Worm (Caenorhabditis elegans) whole organism, young adult: ENCODE results near the gene hrg-7.

Experiments
- B0261.1 ChIP-seq: sonication (generic microtip); optimal IDR thresholded peaks from 2 replicates; lab custom pipeline; 2016; ENCODE audit warnings: mild to moderate bottlenecking, missing genetic modification characterization, moderate library complexity, missing compliant biosample characterization
- B0336.3 ChIP-seq: fragments of 200-800 bp; sonication (Bioruptor generic); IDR thresholded peaks from 2 replicates; pipeline ENCODE4 v1.3.6; 2022; ENCODE audit warnings: missing genetic modification characterization, missing compliant biosample characterization
- F23B12.7 ChIP-seq: sonication (generic microtip); optimal IDR thresholded peaks from 2 replicates; lab custom pipeline; 2017; ENCODE audit warnings: missing genetic modification characterization, mild to moderate bottlenecking, missing compliant biosample characterization, antibody characterized with exemption, moderate library complexity; ENCODE audit not compliant: insufficient read depth
- F37B4.10 ChIP-seq: fragments of 200-800 bp; sonication (Bioruptor generic); IDR thresholded peaks from 2 replicates; pipeline ENCODE4 v1.3.6; 2022; ENCODE audit warnings: missing genetic modification characterization, missing compliant biosample characterization
- F49E8.2 ChIP-seq: sonication (generic microtip); optimal IDR thresholded peaks from 3 replicates; lab custom pipeline; 2017; ENCODE audit warnings: missing genetic modification characterization, mild to moderate bottlenecking, missing compliant biosample characterization, antibody characterized with exemption, moderate library complexity; ENCODE audit not compliant: insufficient read depth
- F52B5.7 ChIP-seq: sonication (generic microtip); optimal IDR thresholded peaks from 2 replicates; lab custom pipeline; 2016; ENCODE audit warnings: mild to moderate bottlenecking, missing genetic modification characterization, missing compliant biosample characterization
- F57C9.4 ChIP-seq: sonication (generic microtip); optimal IDR thresholded peaks from 2 replicates; lab custom pipeline; 2017; ENCODE audit warnings: mild to moderate bottlenecking, missing genetic modification characterization, missing compliant biosample characterization
- ZK185.1 ChIP-seq: sonication (generic microtip); optimal IDR thresholded peaks from 2 replicates; lab custom pipeline; 2016; ENCODE audit warnings: mild to moderate bottlenecking, missing genetic modification characterization, missing compliant biosample characterization; ENCODE audit not compliant: poor library complexity, severe bottlenecking
- akir-1 ChIP-seq: fragments of 200-800 bp; sonication (Bioruptor generic); optimal IDR thresholded peaks from 2 replicates; lab custom pipeline; 2018; ENCODE audit warnings: mild to moderate bottlenecking, missing genetic modification characterization, moderate library complexity, missing compliant biosample characterization
- bed-2 ChIP-seq: fragments of 200-800 bp; sonication (Bioruptor generic); IDR thresholded peaks from 2 replicates; pipeline ENCODE4 v1.3.6; 2022; ENCODE audit warnings: missing genetic modification reagents, missing genetic modification characterization, missing compliant biosample characterization
- ccch-3 ChIP-seq: fragments of 200-800 bp; sonication (Bioruptor generic); optimal IDR thresholded peaks from 2 replicates; lab custom pipeline; 2018; ENCODE audit warnings: mild to moderate bottlenecking, missing genetic modification characterization, missing compliant biosample characterization
- cebp-1 ChIP-seq, 2 experiments: fragments of 200-800 bp in 1 of 2; sonication (Bioruptor generic) in 1 of 2; sonication (generic microtip) in 1 of 2; IDR thresholded peaks in 1 of 2; optimal IDR thresholded peaks in 1 of 2; 2 replicates each; pipeline versions ENCODE4 v1.3.6 to Lab custom; 2017 to 2022; ENCODE audit warnings: missing compliant biosample characterization in 2 of 2, missing genetic modification characterization in 2 of 2, mild to moderate bottlenecking in 1 of 2, missing genetic modification reagents in 1 of 2, moderate library complexity in 1 of 2
- cebp-2 ChIP-seq: fragments of 200-800 bp; sonication (Bioruptor generic); IDR thresholded peaks from 2 replicates; pipeline ENCODE4 v1.3.6; 2022; ENCODE audit warnings: missing genetic modification characterization, missing compliant biosample characterization
- ceh-91 ChIP-seq: fragments of 200-800 bp; sonication (Bioruptor generic); IDR thresholded peaks from 2 replicates; pipeline ENCODE4 v1.3.6; 2022; ENCODE audit warnings: missing genetic modification reagents, missing genetic modification characterization, missing compliant biosample characterization
- chd-7 ChIP-seq: sonication (generic microtip); optimal IDR thresholded peaks from 2 replicates; lab custom pipeline; 2016; ENCODE audit warnings: mild to moderate bottlenecking, missing genetic modification characterization, moderate library complexity, missing compliant biosample characterization
- die-1 ChIP-seq: sonication (generic microtip); optimal IDR thresholded peaks from 2 replicates; lab custom pipeline; 2016; ENCODE audit warnings: missing genotype, mild to moderate bottlenecking, missing genetic modification characterization, missing compliant biosample characterization
- dox-1 ChIP-seq: fragments of 200-800 bp; sonication (Bioruptor generic); IDR thresholded peaks from 2 replicates; pipeline ENCODE4 v1.3.6; 2022; ENCODE audit warnings: missing genetic modification reagents, missing genetic modification characterization, missing compliant biosample characterization
- ets-4 ChIP-seq: fragments of 200-800 bp; sonication (Bioruptor generic); optimal IDR thresholded peaks from 2 replicates; lab custom pipeline; 2018; ENCODE audit warnings: mild to moderate bottlenecking, missing genetic modification characterization, missing compliant biosample characterization
- fkh-3 ChIP-seq: sonication (generic microtip); optimal IDR thresholded peaks from 2 replicates; lab custom pipeline; 2016; ENCODE audit warnings: mild to moderate bottlenecking, missing genetic modification characterization, missing compliant biosample characterization
- gei-17 ChIP-seq: fragments of 200-800 bp; sonication (Bioruptor generic); optimal IDR thresholded peaks from 2 replicates; lab custom pipeline; 2018; ENCODE audit warnings: mild to moderate bottlenecking, missing genetic modification characterization, missing compliant biosample characterization
- lag-1 ChIP-seq: fragments of 200-800 bp; sonication (Bioruptor generic); IDR thresholded peaks from 2 replicates; pipeline ENCODE4 v1.3.6; 2022; ENCODE audit warnings: missing genetic modification reagents, missing genetic modification characterization, missing compliant biosample characterization
- let-607 ChIP-seq, 2 experiments: fragments of 200-800 bp in 1 of 2; sonication (Bioruptor generic) in 1 of 2; sonication (generic microtip) in 1 of 2; optimal IDR thresholded peaks; 2 replicates each; lab custom pipeline; 2016 to 2018; ENCODE audit warnings: mild to moderate bottlenecking in 2 of 2, missing compliant biosample characterization in 2 of 2, missing genetic modification characterization in 2 of 2, moderate library complexity in 2 of 2, missing genotype in 1 of 2
- lin-35 ChIP-seq, 3 experiments: fragments of 150-350 bp in 2 of 3; sonication (generic microtip) in 1 of 3; optimal IDR thresholded peaks; 2 replicates each; lab custom pipeline; 2014 to 2018; ENCODE audit warnings: missing biosample characterization in 3 of 3, missing genetic modification characterization in 3 of 3, missing genetic modification reagents in 3 of 3
- lin-40 ChIP-seq: sonication (generic microtip); optimal IDR thresholded peaks from 2 replicates; lab custom pipeline; 2016; ENCODE audit warnings: missing genetic modification characterization, mild to moderate bottlenecking, missing compliant biosample characterization, missing genotype, missing genetic modification reagents
- lin-54 ChIP-seq: fragments of 200-800 bp; sonication (Bioruptor generic); optimal IDR thresholded peaks from 2 replicates; lab custom pipeline; 2018; ENCODE audit warnings: mild to moderate bottlenecking, missing genetic modification characterization, missing compliant biosample characterization
- madf-6 ChIP-seq: fragments of 200-800 bp; sonication (Bioruptor generic); IDR thresholded peaks from 2 replicates; pipeline ENCODE4 v1.3.6; 2022; ENCODE audit warnings: missing genetic modification reagents, missing genetic modification characterization, missing compliant biosample characterization
- mel-28 ChIP-seq: sonication (generic microtip); optimal IDR thresholded peaks from 2 replicates; lab custom pipeline; 2016; ENCODE audit warnings: borderline replicate concordance, mild to moderate bottlenecking, missing genetic modification characterization, missing compliant biosample characterization
- mes-4 ChIP-seq: sonication (generic microtip); optimal IDR thresholded peaks from 2 replicates; lab custom pipeline; 2016; ENCODE audit warnings: missing genotype, missing genetic modification characterization, missing compliant biosample characterization
- nfyb-1 ChIP-seq: fragments of 200-800 bp; sonication (Bioruptor generic); IDR thresholded peaks from 2 replicates; pipeline ENCODE4 v1.3.6; 2022; ENCODE audit warnings: missing genetic modification reagents, missing genetic modification characterization, missing compliant biosample characterization
- nhr-179 ChIP-seq: sonication (generic microtip); optimal IDR thresholded peaks from 2 replicates; lab custom pipeline; 2016; ENCODE audit warnings: mild to moderate bottlenecking, missing genetic modification characterization, missing compliant biosample characterization
- nhr-27 ChIP-seq: fragments of 200-800 bp; sonication (Bioruptor generic); optimal IDR thresholded peaks from 2 replicates; lab custom pipeline; 2018; ENCODE audit warnings: mild to moderate bottlenecking, missing genetic modification characterization, moderate library complexity, missing compliant biosample characterization
- nhr-80 ChIP-seq: sonication (generic microtip); optimal IDR thresholded peaks from 2 replicates; lab custom pipeline; 2016; ENCODE audit warnings: missing genetic modification characterization, missing compliant biosample characterization
- nhr-90 ChIP-seq: sonication (generic microtip); optimal IDR thresholded peaks from 2 replicates; lab custom pipeline; 2016; ENCODE audit warnings: missing genotype, mild to moderate bottlenecking, missing genetic modification characterization, missing compliant biosample characterization
- pha-4 ChIP-seq: fragments of 150-350 bp; sonication (generic microtip); optimal IDR thresholded peaks from 2 replicates; lab custom pipeline; 2014; ENCODE audit warnings: missing biosample characterization, missing genetic modification reagents, missing genetic modification characterization
- sea-2 ChIP-seq: fragments of 200-800 bp; sonication (Bioruptor generic); IDR thresholded peaks from 2 replicates; pipeline ENCODE4 v1.3.6; 2022; ENCODE audit warnings: missing genetic modification characterization, missing compliant biosample characterization
- somi-1 ChIP-seq: fragments of 200-800 bp; sonication (Bioruptor generic); optimal IDR thresholded peaks from 2 replicates; lab custom pipeline; 2018; ENCODE audit warnings: mild to moderate bottlenecking, missing genetic modification characterization, missing compliant biosample characterization
- tlf-1 ChIP-seq: fragments of 200-800 bp; sonication (Bioruptor generic); optimal IDR thresholded peaks from 2 replicates; lab custom pipeline; 2018; ENCODE audit warnings: mild to moderate bottlenecking, missing genetic modification characterization, missing compliant biosample characterization
- unc-62 ChIP-seq: fragments of 150-350 bp; optimal IDR thresholded peaks from 2 replicates; lab custom pipeline; 2014; ENCODE audit warnings: missing biosample characterization, missing genetic modification reagents, missing genetic modification characterization
- xnd-1 ChIP-seq: sonication (generic microtip); optimal IDR thresholded peaks from 2 replicates; lab custom pipeline; 2016; ENCODE audit warnings: missing genotype, missing genetic modification reagents, missing genetic modification characterization, missing compliant biosample characterization
- zfh-2 ChIP-seq: fragments of 200-800 bp; sonication (Bioruptor generic); conservative IDR thresholded peaks from 2 replicates; pipeline ENCODE4 v1.3.6; 2022; ENCODE audit warnings: missing genetic modification reagents, missing genetic modification characterization, missing compliant biosample characterization
- ztf-18 ChIP-seq: sonication (generic microtip); optimal IDR thresholded peaks from 2 replicates; lab custom pipeline; 2016; ENCODE audit warnings: missing genotype, mild to moderate bottlenecking, missing genetic modification characterization, missing compliant biosample characterization
- ztf-28 ChIP-seq: fragments of 200-800 bp; sonication (Bioruptor generic); IDR thresholded peaks from 2 replicates; pipeline ENCODE4 v1.3.6; 2022; ENCODE audit warnings: missing genetic modification reagents, missing genetic modification characterization, missing compliant biosample characterization
- ztf-6 ChIP-seq: fragments of 200-800 bp; sonication (Bioruptor generic); IDR thresholded peaks from 2 replicates; pipeline ENCODE4 v1.3.6; 2022; ENCODE audit warnings: missing genetic modification reagents, missing genetic modification characterization, missing compliant biosample characterization

The hrg-7 gene

DNA sequence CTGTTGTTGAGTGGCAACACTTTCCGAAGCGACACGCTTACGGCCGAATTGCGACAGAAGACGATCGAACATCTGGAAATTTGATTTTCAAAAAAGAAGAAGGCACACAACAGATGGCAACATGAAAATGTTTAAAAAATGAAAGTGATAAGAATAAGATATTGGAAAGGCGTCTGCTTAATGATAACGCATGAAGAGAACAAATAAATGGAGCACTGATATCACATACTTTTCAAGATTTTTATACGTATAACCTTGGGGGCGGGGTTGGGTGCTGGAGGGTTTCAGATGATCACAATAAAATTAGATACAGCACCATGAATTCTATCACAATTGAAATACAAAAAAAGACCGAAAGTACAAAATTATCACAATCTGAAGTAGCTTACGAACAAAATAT is 3.1 kb downstream of the hrg-7 start, which contains the start of gene C15C8.7:
Gene C15C8.7, minus strand, starts transcription at position 72 of the 400 bp plus-strand sequence.
- no peak for TF ChIP-seq let-607 (tag; optimal IDR thresholded peaks at IDR 0.05; lab: Kevin White, UChicago)
- TF ChIP-seq somi-1 (GFP tag; lab: Kevin White, UChicago): no peak
- no peak for TF ChIP-seq akir-1
- no peak for TF ChIP-seq F49E8.2
- TF ChIP-seq nhr-80 (tag; lab: Kevin White, UChicago): peak; percentile 26

DNA sequence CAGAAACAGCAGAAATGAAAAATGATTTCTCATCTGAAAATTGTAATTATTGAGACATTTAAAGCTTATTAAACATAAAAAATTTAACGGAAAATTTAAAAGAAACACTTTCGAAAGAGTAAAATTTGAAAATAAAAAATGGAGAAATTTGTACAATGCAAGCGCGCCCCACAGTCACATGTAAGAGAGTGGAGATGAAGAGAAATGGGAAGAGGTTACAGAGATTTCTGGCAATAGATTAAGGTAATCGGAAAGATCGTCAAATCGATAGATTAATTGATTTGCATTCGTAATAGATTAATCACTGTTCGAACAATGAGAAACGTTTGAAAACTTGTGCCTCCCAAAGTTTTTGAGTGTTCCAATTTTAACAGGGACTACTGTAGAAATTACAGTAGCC is 5.6 kb downstream of the hrg-7 start, which contains the start of gene C15C8.4:
Gene C15C8.4, minus strand, starts transcription at position 33 of the 400 bp plus-strand sequence.
- TF ChIP-seq pha-4 (no peak), ZK185.1 (tag; lab: Kevin White, UChicago) (no peak), mel-28 (no peak), gei-17 (no peak), lin-40 (tag; lab: Kevin White, UChicago) (no peak), fkh-3 (tag; lab: Kevin White, UChicago) (no peak), lin-35 (GFP tag; optimal IDR thresholded peaks at IDR 0.05; lab: Kevin White, UChicago) (no peak), lag-1 (no peak), nfyb-1 (no peak), ztf-28 (GFP tag; lab: Robert Waterston, UW) (no peak), nhr-27 (tag; lab: Kevin White, UChicago) (no peak), chd-7 (tag; lab: Kevin White, UChicago) (no peak)

DNA sequence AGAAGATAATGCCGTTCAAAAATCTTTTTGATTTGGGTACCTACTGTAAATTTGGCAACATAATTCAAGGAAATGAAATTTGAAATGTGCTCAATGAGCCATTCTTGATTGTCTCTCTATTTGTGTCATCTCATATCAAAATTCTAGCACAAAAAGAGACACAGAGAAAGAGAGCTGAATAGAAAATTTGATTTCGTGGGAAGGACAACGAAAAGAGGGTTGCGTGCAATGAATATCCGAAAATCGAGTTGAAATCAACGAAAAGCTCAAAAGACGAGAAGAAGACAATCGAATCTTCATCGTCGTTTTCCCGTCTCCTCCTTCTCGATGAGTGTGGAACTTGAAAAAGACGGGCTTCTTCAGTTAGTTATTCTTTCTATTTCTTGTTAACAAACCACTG is 6.0 kb downstream of the hrg-7 start, which contains the start of gene C15C8.5:
Gene C15C8.5, plus strand, starts transcription at position 152 of the 400 bp plus-strand sequence.
- TF ChIP-seq F57C9.4 (no peak), ztf-18 (tag; lab: Kevin White, UChicago) (no peak), tlf-1 (GFP tag; lab: Kevin White, UChicago) (no peak), chd-7 (tag; lab: Kevin White, UChicago) (no peak), nhr-90 (tag; lab: Kevin White, UChicago) (no peak), ets-4 (GFP tag; lab: Kevin White, UChicago) (no peak), dox-1 (no peak), madf-6 (GFP tag; lab: Robert Waterston, UW) (no peak), zfh-2 (GFP tag; lab: Robert Waterston, UW) (no peak), B0261.1 (tag; lab: Kevin White, UChicago) (no peak), ceh-91 (GFP tag; lab: Robert Waterston, UW) (no peak), cebp-2 (no peak), sea-2 (no peak), nhr-179 (no peak), F23B12.7 (tag; lab: Kevin White, UChicago) (no peak)

DNA sequence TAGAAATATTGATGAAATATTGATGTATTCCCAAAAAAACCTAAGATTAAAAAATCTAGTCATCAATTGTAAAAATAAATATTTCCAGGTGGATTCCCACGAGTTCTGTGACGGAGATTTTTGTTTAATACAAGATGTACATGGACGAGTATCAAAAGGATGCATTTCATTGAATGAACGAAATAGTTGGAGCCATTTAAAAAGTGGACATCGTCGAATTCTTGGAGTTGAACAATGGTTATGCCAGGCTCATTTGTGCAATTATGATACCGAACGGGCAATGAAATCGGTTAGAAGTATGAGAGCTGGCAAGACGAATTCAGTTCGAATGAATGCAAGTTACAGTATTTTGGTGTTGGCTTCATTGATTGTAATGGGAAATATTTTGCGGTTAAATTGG is 7.7 kb downstream of the hrg-7 start:
- no peak for TF ChIP-seq lin-54 (GFP tag; lab: Kevin White, UChicago)
- TF ChIP-seq ztf-28 (GFP tag; lab: Robert Waterston, UW): no peak
- TF ChIP-seq bed-2: no peak
- TF ChIP-seq ccch-3 (GFP tag; lab: Kevin White, UChicago): no peak
- TF ChIP-seq chd-7 (tag; lab: Kevin White, UChicago): no peak
- no peak for TF ChIP-seq cebp-1 (GFP tag; IDR thresholded peaks at IDR 0.05; lab: Robert Waterston, UW)
- no peak for TF ChIP-seq cebp-1 (tag; optimal IDR thresholded peaks at IDR 0.05; lab: Kevin White, UChicago)
- no peak for TF ChIP-seq B0336.3 (GFP tag; lab: Robert Waterston, UW)
- TF ChIP-seq mes-4 (tag; lab: Kevin White, UChicago): no peak
- no peak for TF ChIP-seq nhr-80 (tag; lab: Kevin White, UChicago)
- TF ChIP-seq gei-17: no peak
- TF ChIP-seq xnd-1 (tag; lab: Kevin White, UChicago): no peak
- TF ChIP-seq ztf-6: no peak
- TF ChIP-seq F37B4.10: no peak
- TF ChIP-seq F52B5.7 (tag; lab: Kevin White, UChicago): no peak
- TF ChIP-seq unc-62 (GFP tag; lab: Kevin White, UChicago): no peak
- no peak for TF ChIP-seq somi-1 (GFP tag; lab: Kevin White, UChicago)
- TF ChIP-seq die-1: no peak
- no peak for TF ChIP-seq lin-35 (GFP tag; optimal IDR thresholded peaks at IDR 0.05; lab: Kevin White, UChicago)
- TF ChIP-seq, all 124 proteins: peak for 0
